Fruit fly (Drosophila melanogaster) whole organism, embryonic: ENCODE data around the gene CG2712.
A peak's percentile ranks its signal among the peaks of the same experiment; 100 is the strongest.

Experiments
- Adf1 ChIP-seq: fragments of 200-800 bp; sonication (Bioruptor generic); IDR thresholded peaks from 2 replicates; pipeline ENCODE4 v1.3.6; 2022; ENCODE audit warnings: missing biosample characterization, missing genetic modification characterization
- Asciz ChIP-seq: fragments of 200-800 bp; sonication (Bioruptor generic); optimal IDR thresholded peaks from 2 replicates; lab custom pipeline; 2017; ENCODE audit warnings: missing biosample characterization, mild to moderate bottlenecking, missing genetic modification characterization, missing genetic modification reagents
- Atf-2 ChIP-seq: fragments of 200-800 bp; sonication (Bioruptor generic); optimal IDR thresholded peaks from 2 replicates; lab custom pipeline; 2016; ENCODE audit warnings: missing biosample characterization, missing genetic modification characterization
- CG10543 ChIP-seq: fragments of 200-800 bp; sonication (Bioruptor generic); optimal IDR thresholded peaks from 3 replicates; lab custom pipeline; 2017; ENCODE audit warnings: missing biosample characterization, mild to moderate bottlenecking, missing genetic modification characterization, moderate library complexity
- CG12104 ChIP-seq: fragments of 200-800 bp; sonication (Bioruptor generic); optimal IDR thresholded peaks from 3 replicates; lab custom pipeline; 2016; ENCODE audit warnings: missing biosample characterization, missing genetic modification characterization
- CG12236 ChIP-seq: fragments of 200-800 bp; sonication (Bioruptor generic); optimal IDR thresholded peaks from 2 replicates; lab custom pipeline; 2016; ENCODE audit warnings: missing biosample characterization, missing genetic modification characterization
- CG15011 ChIP-seq: fragments of 200-800 bp; sonication (Bioruptor generic); optimal IDR thresholded peaks from 3 replicates; lab custom pipeline; 2018; ENCODE audit warnings: missing biosample characterization, mild to moderate bottlenecking, missing genetic modification characterization
- CG15269 ChIP-seq: fragments of 200-800 bp; sonication (Bioruptor generic); optimal IDR thresholded peaks from 2 replicates; lab custom pipeline; 2018; ENCODE audit warnings: missing biosample characterization, mild to moderate bottlenecking, missing genetic modification characterization, moderate library complexity
- CG15514 ChIP-seq: fragments of 200-800 bp; sonication (Bioruptor generic); optimal IDR thresholded peaks from 3 replicates; lab custom pipeline; 2017; ENCODE audit warnings: missing biosample characterization, missing genetic modification characterization, mild to moderate bottlenecking, moderate library complexity, missing genetic modification reagents
- CG16813 ChIP-seq: fragments of 200-800 bp; sonication (Bioruptor generic); IDR thresholded peaks from 3 replicates; pipeline ENCODE4 v1.3.6; 2022; ENCODE audit warnings: missing biosample characterization, missing genetic modification characterization; ENCODE audit not compliant: partially characterized antibody
- CG2712 ChIP-seq: fragments of 200-800 bp; optimal IDR thresholded peaks from 3 replicates; lab custom pipeline; 2019; ENCODE audit warnings: missing biosample characterization, mild to moderate bottlenecking, missing genetic modification characterization, moderate library complexity
- CG31224 ChIP-seq: fragments of 200-800 bp; sonication (Bioruptor generic); IDR thresholded peaks from 2 replicates; pipeline ENCODE4 v1.3.6; 2022; ENCODE audit warnings: missing biosample characterization, missing genetic modification characterization
- CG43689 ChIP-seq: fragments of 200-800 bp; sonication (Bioruptor generic); IDR thresholded peaks from 2 replicates; pipeline ENCODE4 v1.3.6; 2022; ENCODE audit warnings: missing biosample characterization, missing genetic modification characterization
- CG6854 ChIP-seq: fragments of 200-800 bp; sonication (Bioruptor generic); optimal IDR thresholded peaks from 3 replicates; lab custom pipeline; 2017; ENCODE audit warnings: missing biosample characterization, mild to moderate bottlenecking, missing genetic modification characterization
- CG8281 ChIP-seq: fragments of 200-800 bp; sonication (Bioruptor generic); optimal IDR thresholded peaks from 2 replicates; lab custom pipeline; 2018; ENCODE audit warnings: missing biosample characterization, mild to moderate bottlenecking, missing genetic modification characterization, moderate library complexity
- CG8944 ChIP-seq: fragments of 200-800 bp; sonication (Bioruptor generic); optimal IDR thresholded peaks from 3 replicates; lab custom pipeline; 2016; ENCODE audit warnings: missing biosample characterization, missing genetic modification characterization
- D ChIP-seq, 2 experiments: fragments of 200-800 bp in 1 of 2; fragments of >200 bp in 1 of 2; sonication (Bioruptor generic) in 1 of 2; optimal IDR thresholded peaks; 2 replicates in 1 of 2; 3 replicates in 1 of 2; lab custom pipeline; 2017; ENCODE audit warnings: mild to moderate bottlenecking in 1 of 2, missing biosample characterization in 1 of 2, missing genetic modification characterization in 1 of 2, missing genetic modification reagents in 1 of 2
- Dad ChIP-seq: fragments of 200-800 bp; sonication (Bioruptor generic); optimal IDR thresholded peaks from 3 replicates; lab custom pipeline; 2016; ENCODE audit warnings: missing biosample characterization, missing genetic modification characterization
- Dip3 ChIP-seq: fragments of 200-800 bp; sonication (Bioruptor generic); optimal IDR thresholded peaks from 3 replicates; lab custom pipeline; 2016; ENCODE audit warnings: missing biosample characterization, missing genetic modification characterization
- Dp ChIP-seq: fragments of 200-800 bp; sonication (Bioruptor generic); optimal IDR thresholded peaks from 2 replicates; lab custom pipeline; 2018; ENCODE audit warnings: missing biosample characterization, mild to moderate bottlenecking, missing genetic modification characterization, moderate library complexity
- Dref ChIP-seq: fragments of 200-800 bp; sonication (Bioruptor generic); IDR thresholded peaks from 2 replicates; pipeline ENCODE4 v1.3.6; 2022; ENCODE audit warnings: missing biosample characterization, missing genetic modification characterization
- Ets97D ChIP-seq: fragments of 200-800 bp; sonication (Bioruptor generic); optimal IDR thresholded peaks from 3 replicates; lab custom pipeline; 2016; ENCODE audit warnings: missing biosample characterization, missing genetic modification characterization
- H15 ChIP-seq: fragments of 200-800 bp; sonication (Bioruptor generic); IDR thresholded peaks from 3 replicates; pipeline ENCODE4 v1.3.6; 2022; ENCODE audit warnings: missing biosample characterization, missing genetic modification characterization
- Hand ChIP-seq: fragments of 200-800 bp; sonication (Bioruptor generic); optimal IDR thresholded peaks from 2 replicates; lab custom pipeline; 2017; ENCODE audit warnings: mild to moderate bottlenecking, missing biosample characterization, missing genetic modification reagents, missing genetic modification characterization
- Hmr ChIP-seq: fragments of 200-800 bp; sonication (Bioruptor generic); optimal IDR thresholded peaks from 3 replicates; lab custom pipeline; 2017; ENCODE audit warnings: mild to moderate bottlenecking, missing biosample characterization, missing genetic modification reagents, missing genetic modification characterization
- Hr78 ChIP-seq, 2 experiments: fragments of 200-800 bp in 1 of 2; fragments of >200 bp in 1 of 2; sonication (Bioruptor generic) in 1 of 2; optimal IDR thresholded peaks; 2 replicates each; lab custom pipeline; 2017 to 2019; ENCODE audit warnings: missing biosample characterization in 2 of 2, missing genetic modification characterization in 2 of 2, mild to moderate bottlenecking in 1 of 2, moderate library complexity in 1 of 2
- Nf-YB ChIP-seq: fragments of 200-800 bp; sonication (Bioruptor generic); optimal IDR thresholded peaks from 3 replicates; lab custom pipeline; 2019; ENCODE audit warnings: missing biosample characterization, mild to moderate bottlenecking, missing genetic modification characterization, moderate library complexity
- Pdp1 ChIP-seq, 2 experiments: fragments of 200-800 bp; sonication (Bioruptor generic); optimal IDR thresholded peaks; 3 replicates each; lab custom pipeline; 2016; ENCODE audit warnings: missing biosample characterization in 2 of 2, missing genetic modification characterization in 2 of 2, mild to moderate bottlenecking in 1 of 2, moderate library complexity in 1 of 2
- Sin3A ChIP-seq: fragments of >200 bp; optimal IDR thresholded peaks from 2 replicates; lab custom pipeline; 2018
- bigmax ChIP-seq: fragments of 200-800 bp; sonication (Bioruptor generic); optimal IDR thresholded peaks from 2 replicates; lab custom pipeline; 2018; ENCODE audit warnings: missing biosample characterization, mild to moderate bottlenecking, missing genetic modification characterization
- btn ChIP-seq: fragments of 200-800 bp; sonication (Bioruptor generic); optimal IDR thresholded peaks from 2 replicates; lab custom pipeline; 2016; ENCODE audit warnings: missing biosample characterization, missing genetic modification characterization
- crol ChIP-seq: fragments of 200-800 bp; sonication (Bioruptor generic); IDR thresholded peaks from 2 replicates; pipeline ENCODE4 v1.3.6; 2022; ENCODE audit warnings: missing biosample characterization, missing genetic modification characterization
- dmrt11E ChIP-seq: fragments of 200-800 bp; sonication (Bioruptor generic); optimal IDR thresholded peaks from 3 replicates; lab custom pipeline; 2018; ENCODE audit warnings: missing biosample characterization, mild to moderate bottlenecking, missing genetic modification characterization, moderate library complexity
- en ChIP-seq: fragments of 200-800 bp; sonication (Bioruptor generic); optimal IDR thresholded peaks from 2 replicates; lab custom pipeline; 2016; ENCODE audit warnings: missing biosample characterization, missing genetic modification characterization
- fd96Cb ChIP-seq: fragments of 200-800 bp; sonication (Bioruptor generic); optimal IDR thresholded peaks from 2 replicates; lab custom pipeline; 2018; ENCODE audit warnings: missing biosample characterization, mild to moderate bottlenecking, missing genetic modification characterization, moderate library complexity
- her ChIP-seq: fragments of 200-800 bp; sonication (Bioruptor generic); optimal IDR thresholded peaks from 2 replicates; lab custom pipeline; 2016; ENCODE audit warnings: missing biosample characterization, missing genetic modification characterization
- insv ChIP-seq, 2 experiments: fragments of 200-800 bp; sonication (Bioruptor generic); optimal IDR thresholded peaks; 3 replicates each; lab custom pipeline; 2016 to 2018; ENCODE audit warnings: missing biosample characterization in 2 of 2, missing genetic modification characterization in 2 of 2
- lab ChIP-seq: fragments of 200-800 bp; sonication (Bioruptor generic); optimal IDR thresholded peaks from 3 replicates; lab custom pipeline; 2017; ENCODE audit warnings: missing biosample characterization, missing genetic modification characterization, mild to moderate bottlenecking, moderate library complexity, missing genetic modification reagents
- oc ChIP-seq: fragments of 200-800 bp; sonication (Bioruptor generic); optimal IDR thresholded peaks from 2 replicates; lab custom pipeline; 2018; ENCODE audit warnings: missing biosample characterization, mild to moderate bottlenecking, missing genetic modification characterization, moderate library complexity
- psq ChIP-seq: fragments of 200-800 bp; sonication (Bioruptor generic); optimal IDR thresholded peaks from 2 replicates; lab custom pipeline; 2017; ENCODE audit warnings: missing biosample characterization, missing genetic modification characterization
- ro ChIP-seq: fragments of 200-800 bp; sonication (Bioruptor generic); IDR thresholded peaks from 2 replicates; pipeline ENCODE4 v1.3.6; 2022; ENCODE audit warnings: missing biosample characterization, missing genetic modification characterization
- shn ChIP-seq: fragments of 200-800 bp; sonication (Bioruptor generic); optimal IDR thresholded peaks from 3 replicates; lab custom pipeline; 2016; ENCODE audit warnings: missing biosample characterization, missing genetic modification characterization
- slp2 ChIP-seq: fragments of 200-800 bp; sonication (Bioruptor generic); optimal IDR thresholded peaks from 2 replicates; lab custom pipeline; 2016; ENCODE audit warnings: missing biosample characterization, missing genetic modification characterization
- sob ChIP-seq: fragments of 200-800 bp; sonication (Bioruptor generic); IDR thresholded peaks from 2 replicates; pipeline ENCODE4 v1.3.6; 2022; ENCODE audit warnings: missing biosample characterization, missing genetic modification characterization
- tap ChIP-seq: fragments of 200-800 bp; optimal IDR thresholded peaks from 3 replicates; lab custom pipeline; 2019; ENCODE audit warnings: missing biosample characterization, mild to moderate bottlenecking, missing genetic modification characterization, moderate library complexity
- toy ChIP-seq: fragments of 200-800 bp; sonication (Bioruptor generic); IDR thresholded peaks from 2 replicates; pipeline ENCODE4 v1.3.6; 2022; ENCODE audit warnings: missing biosample characterization, missing genetic modification characterization
- twi ChIP-seq: fragments of 200-800 bp; optimal IDR thresholded peaks from 2 replicates; lab custom pipeline; 2019; ENCODE audit warnings: missing biosample characterization, mild to moderate bottlenecking, missing genetic modification characterization, moderate library complexity
- vvl ChIP-seq: fragments of 200-800 bp; sonication (Bioruptor generic); IDR thresholded peaks from 2 replicates; pipeline ENCODE4 v1.3.6; 2022; ENCODE audit warnings: missing biosample characterization, missing genetic modification characterization
- wek ChIP-seq: fragments of 200-800 bp; sonication (Bioruptor generic); optimal IDR thresholded peaks from 3 replicates; lab custom pipeline; 2018; ENCODE audit warnings: missing biosample characterization, mild to moderate bottlenecking, missing genetic modification characterization, moderate library complexity
- zen ChIP-seq: fragments of 200-800 bp; sonication (Bioruptor generic); optimal IDR thresholded peaks from 3 replicates; lab custom pipeline; 2018; ENCODE audit warnings: missing biosample characterization, mild to moderate bottlenecking, missing genetic modification characterization, moderate library complexity

Gene CG2712

dm6 chrX:2732127-2732526 is at the start of gene CG2712, which contains the start of gene ttm50 (continued):
- TF ChIP-seq bigmax (GFP tag; lab: Kevin White, UChicago) (no peak), shn (GFP tag; lab: Kevin White, UChicago) (no peak), Ets97D (GFP tag; lab: Kevin White, UChicago) (peak; percentile 10), vvl (GFP tag; lab: Robert Waterston, UW) (peak; percentile 53; the same call in 1 of the 2 replicates), twi (tag; lab: Kevin White, UChicago) (peak; percentile 66), CG15011 (GFP tag; lab: Kevin White, UChicago) (no peak), CG8281 (tag; lab: Kevin White, UChicago) (peak; percentile 27), Nf-YB (GFP tag; lab: Kevin White, UChicago) (peak; percentile 38), CG10543 (GFP tag; lab: Kevin White, UChicago) (peak; percentile 81), Hr78 (GFP tag; optimal IDR thresholded peaks at IDR 0.05; lab: Kevin White, UChicago) (no peak), dmrt11E (tag; lab: Kevin White, UChicago) (peak; percentile 58), en (no peak), btn (no peak), D (optimal IDR thresholded peaks at IDR 0.05; lab: Kevin White, UChicago) (no peak), D (GFP tag; optimal IDR thresholded peaks at IDR 0.05; lab: Kevin White, UChicago) (no peak), Hmr (no peak), wek (GFP tag; lab: Kevin White, UChicago) (no peak), Hand (GFP tag; lab: Kevin White, UChicago) (no peak), CG2712 (peak; percentile 93), Dad (GFP tag; lab: Kevin White, UChicago) (no peak), CG12104 (GFP tag; lab: Kevin White, UChicago) (peak; percentile 40), oc (tag; lab: Kevin White, UChicago) (no peak), Adf1 (GFP tag; lab: Robert Waterston, UW) (0 out of 2 replicates have a peak, but pooled peaks have one; percentile 25), insv (GFP tag; optimal IDR thresholded peaks at IDR 0.05; lab: Kevin White, UChicago) (peak in 1 of 2 experiments; percentile 23), Pdp1 (GFP tag; optimal IDR thresholded peaks at IDR 0.05; lab: Kevin White, UChicago) (peak; percentile 1 to 23), tap (no peak), Atf-2 (GFP tag; lab: Kevin White, UChicago) (no peak), Asciz (no peak), her (GFP tag; lab: Kevin White, UChicago) (no peak), toy (GFP tag; lab: Robert Waterston, UW) (no peak), CG43689 (no peak), lab (GFP tag; lab: Kevin White, UChicago) (no peak), CG31224 (GFP tag; lab: Robert Waterston, UW) (0 out of 2 replicates have a peak, but pooled peaks have one; percentile 40), CG12236 (no peak), fd96Cb (peak; percentile 33), CG8944 (GFP tag; lab: Kevin White, UChicago) (no peak), psq (GFP tag; lab: Kevin White, UChicago) (no peak), Dref (GFP tag; lab: Robert Waterston, UW) (0 out of 2 replicates have a peak, but pooled peaks have one; percentile 31), CG15514 (peak; percentile 82), CG6854 (no peak), Dp (GFP tag; lab: Kevin White, UChicago) (peak; percentile 12), ro (GFP tag; lab: Robert Waterston, UW) (no peak), CG15269 (tag; lab: Kevin White, UChicago) (no peak), Dip3 (no peak), sob (peak; percentile 58; the same call in 1 of the 2 replicates), Sin3A (peak; percentile 61), zen (tag; lab: Kevin White, UChicago) (peak; percentile 40), H15 (no peak), crol (GFP tag; lab: Robert Waterston, UW) (no peak), slp2 (GFP tag; lab: Kevin White, UChicago) (no peak), CG16813 (GFP tag; lab: Robert Waterston, UW) (no peak)
